Fruit fly (Drosophila melanogaster) S2 (cell line): Measurements from ENCODE around the gene CG31204.

Source experiments
- CG8478 ChIP-seq: fragments of >200 bp; optimal IDR thresholded peaks from 2 replicates; lab custom pipeline; 2018
- CTCF ChIP-seq, 2 experiments: fragments of >200 bp; optimal IDR thresholded peaks; 2 replicates each; lab custom pipeline; 2018

DNA sequence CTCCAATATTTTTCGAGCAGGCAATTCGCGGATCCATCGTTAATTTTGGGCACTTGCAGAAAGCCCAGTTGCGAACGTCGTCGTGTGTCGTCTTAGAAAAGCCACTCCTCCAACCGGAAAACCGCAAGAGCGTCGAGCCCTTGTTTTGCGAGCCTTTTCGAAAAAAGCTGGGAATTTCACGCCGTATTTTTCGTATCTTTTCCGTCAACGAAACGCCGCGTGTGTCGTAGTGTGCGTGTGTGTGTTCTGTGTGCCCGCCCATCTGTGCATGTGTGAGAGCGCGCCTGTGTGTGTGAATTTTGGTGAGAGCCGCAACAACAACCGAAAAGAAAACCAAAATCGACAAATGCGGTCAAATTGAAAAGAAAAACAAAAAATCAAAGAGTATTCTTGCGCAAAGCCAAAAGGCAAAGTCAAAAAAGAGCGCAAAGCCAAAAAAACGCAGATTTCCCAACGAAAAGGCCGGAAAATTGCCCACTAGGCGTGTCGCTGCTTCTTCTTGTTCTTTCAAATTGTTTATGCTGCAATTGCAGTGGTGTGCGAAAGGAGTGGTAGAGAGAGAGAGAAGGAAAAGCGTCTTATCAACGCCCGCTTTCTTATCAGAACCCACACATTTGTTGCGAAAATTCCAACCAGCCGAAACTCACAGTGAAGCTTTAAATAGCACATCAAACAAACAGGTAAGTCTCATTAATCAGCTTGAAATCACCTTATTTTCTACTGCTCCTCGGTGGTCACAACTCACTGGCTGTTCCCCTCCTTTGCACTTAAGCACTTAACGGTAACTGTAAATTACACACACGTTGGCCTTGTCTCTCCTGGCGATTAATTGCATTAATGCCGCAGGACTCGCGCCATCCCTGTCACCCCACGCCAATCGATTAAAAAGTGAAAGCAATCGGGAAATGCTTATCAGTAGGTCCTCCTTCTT, 12.2 kb upstream of the CG31204 start, which contains the start of gene PNPase:
- no peak for TF ChIP-seq CG8478 (lab: Kevin White, UChicago)
- no peak for TF ChIP-seq CTCF (optimal IDR thresholded peaks at IDR 0.05; lab: Kevin White, UChicago)
